Worm (Caenorhabditis elegans) whole organism, early embryonic: Measurements from ENCODE around the gene F49H6.5.

ENCODE experiments used
- B0310.2 ChIP-seq: sonication (generic microtip); optimal IDR thresholded peaks from 2 replicates; lab custom pipeline; 2016; ENCODE audit warnings: mild to moderate bottlenecking, missing genetic modification characterization, missing compliant biosample characterization
- F13C5.2 ChIP-seq: sonication (generic microtip); optimal IDR thresholded peaks from 2 replicates; lab custom pipeline; 2017; ENCODE audit warnings: mild to moderate bottlenecking, missing genetic modification characterization, inconsistent platforms, missing compliant biosample characterization
- ama-1 ChIP-seq: fragments of 150-350 bp; optimal IDR thresholded peaks from 2 replicates; lab custom pipeline; 2014
- ceh-36 ChIP-seq: sonication (generic microtip); optimal IDR thresholded peaks from 2 replicates; lab custom pipeline; 2016; ENCODE audit warnings: missing genetic modification characterization, inconsistent platforms, missing compliant biosample characterization
- ets-7 ChIP-seq: sonication (generic microtip); optimal IDR thresholded peaks from 2 replicates; lab custom pipeline; 2016; ENCODE audit warnings: missing genotype, missing genetic modification characterization, missing compliant biosample characterization
- flt-1 ChIP-seq: fragments of 200-800 bp; sonication (Bioruptor generic); IDR thresholded peaks from 2 replicates; pipeline ENCODE4 v1.3.6; 2022; ENCODE audit warnings: missing genetic modification characterization, missing compliant biosample characterization
- hnd-1 ChIP-seq: sonication (generic microtip); optimal IDR thresholded peaks from 2 replicates; lab custom pipeline; 2016; ENCODE audit warnings: missing genetic modification characterization, missing compliant biosample characterization
- sea-1 ChIP-seq: fragments of 200-800 bp; sonication (Bioruptor generic); conservative IDR thresholded peaks from 2 replicates; pipeline ENCODE4 v1.3.6; 2022; ENCODE audit warnings: missing genetic modification characterization, missing compliant biosample characterization
- tbx-11 ChIP-seq: fragments of 200-800 bp; sonication (Bioruptor generic); IDR thresholded peaks from 2 replicates; pipeline ENCODE4 v1.3.6; 2022; ENCODE audit warnings: missing genetic modification characterization, missing compliant biosample characterization
- tbx-37 ChIP-seq: fragments of 200-800 bp; sonication (Bioruptor generic); conservative IDR thresholded peaks from 2 replicates; pipeline ENCODE4 v1.3.6; 2022; ENCODE audit warnings: missing genetic modification reagents, missing genetic modification characterization, missing compliant biosample characterization
- tra-4 ChIP-seq: sonication (generic microtip); optimal IDR thresholded peaks from 2 replicates; lab custom pipeline; 2017; ENCODE audit warnings: missing genetic modification characterization, missing compliant biosample characterization

DNA sequence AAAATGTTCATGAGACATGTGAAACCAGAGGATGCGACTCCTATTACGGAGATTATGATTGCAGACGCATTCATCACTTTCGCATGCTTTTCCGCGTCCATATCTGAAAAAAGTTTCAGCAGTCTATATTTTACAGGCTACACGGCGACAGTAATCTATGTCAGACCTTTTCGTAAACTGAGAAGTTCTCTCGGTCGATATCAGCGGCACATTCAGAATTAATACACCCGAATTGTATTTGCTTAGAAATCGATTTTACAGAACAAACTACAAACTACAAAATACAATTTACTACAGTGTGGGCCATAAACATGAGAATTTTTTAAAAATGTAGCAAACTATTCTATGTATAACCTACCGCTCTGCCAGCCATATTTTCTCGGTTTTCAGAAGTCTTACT lies 48.5 kb downstream of the F49H6.5 start, which contains the start of gene srbc-14:
- TF ChIP-seq ama-1 (lab: Kevin White, UChicago) (no peak), ets-7 (tag; lab: Kevin White, UChicago) (no peak), B0310.2 (no peak), hnd-1 (tag; lab: Kevin White, UChicago) (no peak), tra-4 (tag; lab: Kevin White, UChicago) (no peak), tbx-37 (GFP tag; lab: Robert Waterston, UW) (no peak), flt-1 (no peak), F13C5.2 (tag; lab: Kevin White, UChicago) (no peak), tbx-11 (GFP tag; lab: Robert Waterston, UW) (no peak), ceh-36 (tag; lab: Kevin White, UChicago) (no peak), sea-1 (GFP tag; lab: Robert Waterston, UW) (no peak)
